Fruit fly (Drosophila melanogaster) S2 (cell line): ENCODE data around the gene CG8925.

ENCODE experiments used
- CG8478 ChIP-seq: fragments of >200 bp; optimal IDR thresholded peaks from 2 replicates; lab custom pipeline; 2018
- CTCF ChIP-seq, 2 experiments: fragments of >200 bp; optimal IDR thresholded peaks; 2 replicates each; lab custom pipeline; 2018

- TF ChIP-seq CTCF (optimal IDR thresholded peaks at IDR 0.05; lab: Kevin White, UChicago) (no peak), CG8478 (lab: Kevin White, UChicago) (no peak)
Measured at dm6 chr3R:16208924-16209713, 37.3 kb downstream of the CG8925 start.
